Worm (Caenorhabditis elegans): ENCODE data around the gene clec-39.

Gene clec-39

ce11 chrV:16739100-16739499 lies at the start of gene clec-39, which contains the start of gene clec-29:
Gene clec-39 (plus strand): TSS chrV:16739268.
Gene clec-29 (minus strand): TSS chrV:16739200.
- no peak for TF ChIP-seq nfyb-1 (GFP tag; IDR thresholded peaks at IDR 0.05)
- no peak for TF ChIP-seq lin-40 (tag; optimal IDR thresholded peaks at IDR 0.05)
- TF ChIP-seq lin-54 (GFP tag; optimal IDR thresholded peaks at IDR 0.05) = no peak
- TF ChIP-seq ztf-3 (GFP tag; optimal IDR thresholded peaks at IDR 0.05) = no peak
- TF ChIP-seq ztf-6 (GFP tag; IDR thresholded peaks at IDR 0.05) = no peak
- no peak for TF ChIP-seq pbrm-1 (GFP tag; IDR thresholded peaks at IDR 0.05)
- TF ChIP-seq somi-1 (GFP tag; optimal IDR thresholded peaks at IDR 0.05) = no peak
- TF ChIP-seq ceh-100 (GFP tag; IDR thresholded peaks at IDR 0.05) = no peak
- no peak for TF ChIP-seq akir-1 (GFP tag; optimal IDR thresholded peaks at IDR 0.05)
- no peak for TF ChIP-seq snpc-3.4 (tag; optimal IDR thresholded peaks at IDR 0.05)
- TF ChIP-seq lin-35 (GFP tag; optimal IDR thresholded peaks at IDR 0.05) = no peak
- no peak for TF ChIP-seq hlh-26 (GFP tag; conservative IDR thresholded peaks at IDR 0.05)
- TF ChIP-seq nfya-2 (GFP tag; IDR thresholded peaks at IDR 0.05) = no peak
- TF ChIP-seq Y56A3A.18 (GFP tag; IDR thresholded peaks at IDR 0.05) = no peak
- TF ChIP-seq die-1 (tag; optimal IDR thresholded peaks at IDR 0.05) = no peak

ce11 chrV:16692988-16693387 lies 46.1 kb upstream of the clec-39 start:
- no peak for TF ChIP-seq sea-2 (GFP tag; IDR thresholded peaks at IDR 0.05)
- no peak for TF ChIP-seq B0336.3 (GFP tag; IDR thresholded peaks at IDR 0.05)
- TF ChIP-seq egrh-3 (GFP tag; IDR thresholded peaks at IDR 0.05) = peak; percentile 90; the same call in 1 of the 2 replicates
- TF ChIP-seq zfh-2 (GFP tag; conservative IDR thresholded peaks at IDR 0.05) = peak; percentile 92
- no peak for TF ChIP-seq rcor-1 (GFP tag; IDR thresholded peaks at IDR 0.05)
- TF ChIP-seq ztf-18 (tag; optimal IDR thresholded peaks at IDR 0.05) = no peak
- TF ChIP-seq somi-1 (GFP tag; optimal IDR thresholded peaks at IDR 0.05) = no peak
- TF ChIP-seq snpc-1.1 (tag; optimal IDR thresholded peaks at IDR 0.05; ENCODE audit: insufficient read depth) = no peak
- no peak for TF ChIP-seq hsf-1 (GFP tag; IDR thresholded peaks at IDR 0.05)

- TF ChIP-seq gei-17 (GFP tag; optimal IDR thresholded peaks at IDR 0.05) (no peak), ztf-28 (GFP tag; IDR thresholded peaks at IDR 0.05) (no peak), F37B4.10 (GFP tag; IDR thresholded peaks at IDR 0.05) (no peak), ccch-3 (GFP tag; optimal IDR thresholded peaks at IDR 0.05) (no peak), dpl-1 (GFP tag; optimal IDR thresholded peaks at IDR 0.05) (no peak), snpc-4 (GFP tag; optimal IDR thresholded peaks at IDR 0.05) (no peak), snpc-4 (tag; optimal IDR thresholded peaks at IDR 0.05) (no peak), ceh-58 (GFP tag; IDR thresholded peaks at IDR 0.05) (no peak)
Measured at ce11 chrV:16693732-16694131, 45.3 kb upstream of the clec-39 start, which contains the start of gene srw-42. Gene srw-42 (minus strand): TSS chrV:16693832.

ce11 chrV:16694538-16694937 lies 44.5 kb upstream of the clec-39 start, which contains the start of gene srz-101:
Gene srz-101 (plus strand): TSS chrV:16694838.
- TF ChIP-seq F10E7.11 (tag; optimal IDR thresholded peaks at IDR 0.05) = no peak

- TF ChIP-seq ets-4 (GFP tag; optimal IDR thresholded peaks at IDR 0.05) = no peak
- no peak for TF ChIP-seq ztf-28 (GFP tag; IDR thresholded peaks at IDR 0.05)
- no peak for TF ChIP-seq mes-4 (tag; optimal IDR thresholded peaks at IDR 0.05)
- no peak for TF ChIP-seq rcor-1 (GFP tag; IDR thresholded peaks at IDR 0.05)
- TF ChIP-seq lag-1 (GFP tag; IDR thresholded peaks at IDR 0.05) = no peak
- no peak for TF ChIP-seq hmg-20 (GFP tag; IDR thresholded peaks at IDR 0.05)
- TF ChIP-seq bed-2 (GFP tag; IDR thresholded peaks at IDR 0.05) = no peak
- no peak for TF ChIP-seq ztf-6 (GFP tag; IDR thresholded peaks at IDR 0.05)
- TF ChIP-seq Y56A3A.18 (GFP tag; IDR thresholded peaks at IDR 0.05) = no peak
Measured at ce11 chrV:16695499-16695898, 43.6 kb upstream of the clec-39 start.

Measured in whole organism, young adult.